Fruit fly (Drosophila melanogaster) whole organism, prepupa: Measurements from ENCODE around the gene CG10428.

Source experiments
- Blimp-1 ChIP-seq: fragments of 200-800 bp; sonication (Bioruptor generic); optimal IDR thresholded peaks from 3 replicates; lab custom pipeline; 2017; ENCODE audit warnings: missing biosample characterization, missing genetic modification characterization, mild to moderate bottlenecking, moderate library complexity, missing genetic modification reagents
- CG10631 ChIP-seq: fragments of 200-800 bp; sonication (Bioruptor generic); optimal IDR thresholded peaks from 2 replicates; lab custom pipeline; 2016; ENCODE audit warnings: missing biosample characterization, missing genetic modification characterization
- CG11762 ChIP-seq: fragments of 200-800 bp; sonication (Bioruptor generic); optimal IDR thresholded peaks from 3 replicates; lab custom pipeline; 2016; ENCODE audit warnings: missing biosample characterization, missing genetic modification characterization; ENCODE audit not compliant: insufficient read depth
- CG11902 ChIP-seq: fragments of 200-800 bp; sonication (Bioruptor generic); optimal IDR thresholded peaks from 3 replicates; lab custom pipeline; 2016; ENCODE audit warnings: missing biosample characterization, missing genetic modification characterization
- CG15336 ChIP-seq: fragments of 200-800 bp; sonication (Bioruptor generic); IDR thresholded peaks from 2 replicates; pipeline ENCODE4 v1.3.6; 2022; ENCODE audit warnings: missing biosample characterization, missing genetic modification characterization
- CG16779 ChIP-seq: fragments of 200-800 bp; sonication (Bioruptor generic); optimal IDR thresholded peaks from 3 replicates; lab custom pipeline; 2017; ENCODE audit warnings: missing biosample characterization, mild to moderate bottlenecking, missing genetic modification characterization
- CG3032 ChIP-seq: fragments of 200-800 bp; optimal IDR thresholded peaks from 2 replicates; lab custom pipeline; 2019; ENCODE audit warnings: missing biosample characterization, mild to moderate bottlenecking, missing genetic modification characterization, moderate library complexity
- CG32006 ChIP-seq: fragments of 200-800 bp; sonication (Bioruptor generic); optimal IDR thresholded peaks from 3 replicates; lab custom pipeline; 2017; ENCODE audit warnings: missing biosample characterization, mild to moderate bottlenecking, missing genetic modification characterization
- CG3919 ChIP-seq: fragments of 200-800 bp; sonication (Bioruptor generic); optimal IDR thresholded peaks from 3 replicates; lab custom pipeline; 2016; ENCODE audit warnings: missing biosample characterization, missing genetic modification characterization
- CG4318 ChIP-seq: fragments of 200-800 bp; sonication (Bioruptor generic); optimal IDR thresholded peaks from 3 replicates; lab custom pipeline; 2017; ENCODE audit warnings: missing biosample characterization, mild to moderate bottlenecking, missing genetic modification characterization
- CG6276 ChIP-seq: fragments of 200-800 bp; sonication (Bioruptor generic); optimal IDR thresholded peaks from 2 replicates; lab custom pipeline; 2017; ENCODE audit warnings: missing biosample characterization, mild to moderate bottlenecking, missing genetic modification characterization
- CG6792 ChIP-seq: fragments of 200-800 bp; sonication (Bioruptor generic); optimal IDR thresholded peaks from 3 replicates; lab custom pipeline; 2016; ENCODE audit warnings: missing biosample characterization, missing genetic modification characterization
- CG6808 ChIP-seq: fragments of 200-800 bp; sonication (Bioruptor generic); optimal IDR thresholded peaks from 3 replicates; lab custom pipeline; 2017; ENCODE audit warnings: missing biosample characterization, missing genetic modification characterization, mild to moderate bottlenecking, moderate library complexity, missing genetic modification reagents
- CG6854 ChIP-seq: fragments of 200-800 bp; sonication (Bioruptor generic); optimal IDR thresholded peaks from 2 replicates; lab custom pipeline; 2017; ENCODE audit warnings: missing biosample characterization, mild to moderate bottlenecking, missing genetic modification characterization
- CG7368 ChIP-seq: fragments of 200-800 bp; sonication (Bioruptor generic); optimal IDR thresholded peaks from 3 replicates; lab custom pipeline; 2016; ENCODE audit warnings: missing biosample characterization, missing genetic modification characterization
- CG8119 ChIP-seq: fragments of 200-800 bp; sonication (Bioruptor generic); IDR thresholded peaks from 3 replicates; pipeline ENCODE4 v1.3.6; 2022; ENCODE audit warnings: missing biosample characterization, missing genetic modification characterization
- CG8319 ChIP-seq: fragments of 200-800 bp; sonication (Bioruptor generic); optimal IDR thresholded peaks from 3 replicates; lab custom pipeline; 2016; ENCODE audit warnings: missing biosample characterization, missing genetic modification characterization
- CG8632 ChIP-seq: fragments of 200-800 bp; sonication (Bioruptor generic); optimal IDR thresholded peaks from 3 replicates; lab custom pipeline; 2016; ENCODE audit warnings: missing biosample characterization, missing genetic modification characterization
- CG9139 ChIP-seq: fragments of 200-800 bp; sonication (Bioruptor generic); optimal IDR thresholded peaks from 3 replicates; lab custom pipeline; 2017; ENCODE audit warnings: missing biosample characterization, mild to moderate bottlenecking, missing genetic modification characterization
- Eip75B ChIP-seq: fragments of 200-800 bp; sonication (Bioruptor generic); optimal IDR thresholded peaks from 3 replicates; lab custom pipeline; 2016; ENCODE audit warnings: missing biosample characterization, missing genetic modification characterization
- Eip78C ChIP-seq: fragments of 200-800 bp; sonication (Bioruptor generic); peaks from one replicate; lab custom pipeline; 2016; ENCODE audit warnings: missing biosample characterization, missing genetic modification characterization
- Ets96B ChIP-seq: fragments of 200-800 bp; optimal IDR thresholded peaks from 2 replicates; lab custom pipeline; 2019; ENCODE audit warnings: missing biosample characterization, mild to moderate bottlenecking, missing genetic modification characterization, moderate library complexity
- Hr39 ChIP-seq: fragments of 200-800 bp; sonication (Bioruptor generic); optimal IDR thresholded peaks from 2 replicates; lab custom pipeline; 2016; ENCODE audit warnings: missing biosample characterization, missing genetic modification characterization
- Hr4 ChIP-seq: fragments of 200-800 bp; sonication (Bioruptor generic); optimal IDR thresholded peaks from 3 replicates; lab custom pipeline; 2016; ENCODE audit warnings: missing biosample characterization, missing genetic modification characterization
- Met ChIP-seq: fragments of 200-800 bp; sonication (Bioruptor generic); optimal IDR thresholded peaks from 3 replicates; lab custom pipeline; 2016; ENCODE audit warnings: missing biosample characterization, missing genetic modification characterization
- OdsH ChIP-seq: fragments of 200-800 bp; sonication (Bioruptor generic); optimal IDR thresholded peaks from 3 replicates; lab custom pipeline; 2016; ENCODE audit warnings: missing biosample characterization, missing genetic modification characterization
- Sox102F ChIP-seq: fragments of 200-800 bp; sonication (Bioruptor generic); optimal IDR thresholded peaks from 2 replicates; lab custom pipeline; 2016; ENCODE audit warnings: missing biosample characterization, mild to moderate bottlenecking, missing genetic modification characterization
- Sox14 ChIP-seq: fragments of 200-800 bp; sonication (Bioruptor generic); optimal IDR thresholded peaks from 3 replicates; lab custom pipeline; 2016; ENCODE audit warnings: missing biosample characterization, missing genetic modification characterization
- achi ChIP-seq: fragments of 200-800 bp; sonication (Bioruptor generic); optimal IDR thresholded peaks from 3 replicates; lab custom pipeline; 2016; ENCODE audit warnings: missing biosample characterization, missing genetic modification characterization
- acj6 ChIP-seq: fragments of 200-800 bp; sonication (Bioruptor generic); optimal IDR thresholded peaks from 3 replicates; lab custom pipeline; 2016; ENCODE audit warnings: missing biosample characterization, missing genetic modification characterization
- cyc ChIP-seq: fragments of 200-800 bp; sonication (Bioruptor generic); optimal IDR thresholded peaks from 3 replicates; lab custom pipeline; 2016; ENCODE audit warnings: missing biosample characterization, missing genetic modification characterization
- dsx ChIP-seq: fragments of 200-800 bp; optimal IDR thresholded peaks from 3 replicates; lab custom pipeline; 2019; ENCODE audit warnings: missing biosample characterization, mild to moderate bottlenecking, missing genetic modification characterization, moderate library complexity; ENCODE audit not compliant: poor library complexity, severe bottlenecking
- eg ChIP-seq: fragments of 200-800 bp; sonication (Bioruptor generic); IDR thresholded peaks from 3 replicates; pipeline ENCODE4 v1.3.6; 2022; ENCODE audit warnings: missing biosample characterization, missing genetic modification characterization
- esn ChIP-seq: fragments of 200-800 bp; sonication (Bioruptor generic); optimal IDR thresholded peaks from 2 replicates; lab custom pipeline; 2016; ENCODE audit warnings: missing biosample characterization, mild to moderate bottlenecking, missing genetic modification characterization, moderate library complexity
- fd59A ChIP-seq: fragments of 200-800 bp; sonication (Bioruptor generic); optimal IDR thresholded peaks from 2 replicates; lab custom pipeline; 2017; ENCODE audit warnings: missing biosample characterization, mild to moderate bottlenecking, missing genetic modification characterization, missing genetic modification reagents
- fd85E ChIP-seq: fragments of 200-800 bp; sonication (Bioruptor generic); optimal IDR thresholded peaks from 3 replicates; lab custom pipeline; 2016; ENCODE audit warnings: missing biosample characterization, missing genetic modification characterization
- lz ChIP-seq: fragments of 200-800 bp; sonication (Bioruptor generic); optimal IDR thresholded peaks from 3 replicates; lab custom pipeline; 2016; ENCODE audit warnings: missing biosample characterization, missing genetic modification characterization
- net ChIP-seq: fragments of 200-800 bp; sonication (Bioruptor generic); optimal IDR thresholded peaks from 3 replicates; lab custom pipeline; 2016; ENCODE audit warnings: missing biosample characterization, missing genetic modification characterization
- pdm3 ChIP-seq: fragments of 200-800 bp; sonication (Bioruptor generic); optimal IDR thresholded peaks from 3 replicates; lab custom pipeline; 2016; ENCODE audit warnings: missing biosample characterization, missing genetic modification characterization
- salr ChIP-seq, 2 experiments: fragments of 200-800 bp; sonication (Bioruptor generic); optimal IDR thresholded peaks; 3 replicates each; lab custom pipeline; 2016 to 2018; ENCODE audit warnings: missing biosample characterization in 2 of 2, missing genetic modification characterization in 2 of 2, mild to moderate bottlenecking in 1 of 2
- spab ChIP-seq: fragments of 200-800 bp; sonication (Bioruptor generic); optimal IDR thresholded peaks from 2 replicates; lab custom pipeline; 2017; ENCODE audit warnings: missing biosample characterization, mild to moderate bottlenecking, missing genetic modification characterization, missing genetic modification reagents
- ss ChIP-seq, 2 experiments: fragments of 200-800 bp; sonication (Bioruptor generic); optimal IDR thresholded peaks; 2 replicates in 1 of 2; 3 replicates in 1 of 2; lab custom pipeline; 2017 to 2018; ENCODE audit warnings: mild to moderate bottlenecking in 2 of 2, missing biosample characterization in 2 of 2, missing genetic modification characterization in 2 of 2, moderate library complexity in 1 of 2
- topi ChIP-seq: fragments of 200-800 bp; sonication (Bioruptor generic); optimal IDR thresholded peaks from 3 replicates; lab custom pipeline; 2016; ENCODE audit warnings: missing biosample characterization, missing genetic modification characterization
- vri ChIP-seq: fragments of 200-800 bp; sonication (Bioruptor generic); optimal IDR thresholded peaks from 3 replicates; lab custom pipeline; 2016; ENCODE audit warnings: missing biosample characterization, mild to moderate bottlenecking, missing genetic modification characterization

Gene CG10428

DNA sequence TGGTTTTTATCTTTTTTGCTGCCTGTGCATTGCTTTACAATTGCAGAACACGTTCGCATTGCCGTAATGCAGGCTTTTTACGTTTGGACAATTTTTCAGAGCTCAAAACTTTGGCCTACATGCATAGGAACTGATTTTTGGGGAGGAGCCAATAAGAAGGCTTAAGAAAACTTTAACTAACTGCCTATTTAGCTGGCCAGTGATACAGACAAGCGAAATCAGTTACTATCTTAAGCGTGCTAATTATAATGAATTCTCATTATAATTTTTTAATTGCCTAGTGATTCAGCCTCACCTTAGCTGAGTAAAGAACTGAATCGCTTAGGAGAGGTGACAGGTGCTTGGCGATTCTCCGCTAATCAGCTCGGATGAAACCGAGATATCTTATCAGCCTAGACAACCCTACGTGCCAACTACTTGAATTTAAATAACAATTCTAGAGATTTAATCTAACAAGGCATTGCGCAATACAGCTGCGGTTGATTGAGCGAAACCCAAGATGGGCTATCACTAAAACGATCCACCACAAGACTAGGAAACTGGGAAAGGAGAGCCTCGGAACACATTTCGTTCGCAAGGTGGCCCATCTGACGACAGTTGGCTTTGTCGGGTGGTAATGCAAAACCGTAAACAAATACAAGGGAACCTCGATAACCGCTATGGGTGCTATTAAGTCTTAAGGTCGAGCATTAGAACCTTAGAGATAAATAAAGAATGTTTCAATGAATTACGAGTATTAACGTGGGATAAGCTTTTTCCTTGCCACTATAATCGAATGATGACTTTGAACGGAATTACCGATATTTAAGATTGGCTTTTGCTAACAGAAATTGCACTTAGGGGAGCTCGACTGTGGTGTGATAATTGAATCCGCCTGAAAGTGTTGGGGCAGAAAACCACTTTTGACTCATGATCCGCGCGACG is 36.8 kb downstream of the CG10428 start (continued):
- TF ChIP-seq CG9139 (GFP tag; lab: Kevin White, UChicago) (no peak), Hr39 (peak; percentile 35), CG10631 (no peak), OdsH (GFP tag; lab: Kevin White, UChicago) (peak; percentile 1), spab (GFP tag; lab: Kevin White, UChicago) (no peak), ss (GFP tag; optimal IDR thresholded peaks at IDR 0.05; lab: Kevin White, UChicago) (no peak), CG8632 (GFP tag; lab: Kevin White, UChicago) (no peak), pdm3 (GFP tag; lab: Kevin White, UChicago) (no peak), fd85E (no peak)

DNA sequence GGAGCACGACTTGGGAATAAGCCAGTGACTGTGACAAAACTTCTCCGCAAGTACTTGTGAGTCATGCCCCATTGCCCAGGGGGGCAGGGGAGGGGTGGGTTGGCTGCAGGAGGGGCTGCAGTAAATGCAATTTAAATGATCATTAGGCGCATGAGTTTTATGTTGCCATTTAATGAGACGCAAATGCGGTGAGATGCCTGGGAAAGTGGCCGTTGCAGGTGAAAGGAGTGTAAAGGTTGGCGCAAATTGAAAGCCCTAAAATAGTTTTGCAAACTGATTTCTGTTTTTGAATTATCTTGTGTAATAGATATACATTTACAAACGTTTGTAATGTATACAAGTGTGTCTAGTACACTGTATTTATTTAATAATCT is 37.4 kb downstream of the CG10428 start:
- TF ChIP-seq fd59A (no peak), cyc (no peak), CG8119 (GFP tag; lab: Robert Waterston, UW) (no peak), Sox102F (GFP tag; lab: Kevin White, UChicago) (no peak), acj6 (no peak), CG32006 (no peak), CG16779 (tag; lab: Kevin White, UChicago) (no peak), CG7368 (GFP tag; lab: Kevin White, UChicago) (no peak)

DNA sequence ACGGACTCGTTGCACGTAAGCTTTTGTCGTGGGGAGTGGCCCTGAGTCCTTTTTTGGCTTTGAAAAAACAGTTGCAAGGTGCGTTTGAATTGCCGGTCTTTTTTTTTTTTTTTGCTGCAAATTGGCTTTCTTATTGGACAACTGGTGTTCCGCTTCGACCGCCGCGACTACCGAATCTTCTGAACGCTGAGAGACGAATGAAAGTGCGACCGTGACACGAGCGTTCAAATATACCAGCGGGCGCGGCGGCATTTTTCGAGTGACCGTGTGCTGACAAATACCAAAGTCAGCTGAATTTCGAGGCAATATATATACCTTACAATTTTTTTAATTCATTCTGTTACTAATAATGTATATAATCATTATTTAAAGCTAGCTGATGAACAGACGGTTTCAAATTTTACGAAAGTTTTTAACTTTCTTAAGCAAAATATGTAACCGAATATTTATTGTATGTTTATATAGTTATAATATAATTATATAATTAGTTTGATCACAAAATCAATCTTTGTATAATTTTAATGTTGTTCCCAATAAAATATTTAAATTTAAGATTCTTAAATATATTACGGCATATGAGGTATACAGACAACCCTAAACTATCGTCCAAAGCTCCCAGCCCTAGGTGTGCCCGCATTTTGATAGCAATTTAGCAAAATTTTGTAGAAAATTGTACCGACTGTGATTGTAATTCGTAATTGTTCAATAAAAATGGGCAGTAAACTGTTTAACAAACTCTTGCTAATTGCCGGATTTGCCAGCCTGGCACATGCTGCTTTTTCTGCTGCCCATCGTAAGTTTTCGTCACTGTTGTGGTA is 38.6 kb downstream of the CG10428 start, which contains the start of the genes Swip-1 and EMC5:
TSS of gene Swip-1 (minus strand) at position 203 of the 818 bp plus-strand sequence.
TSS of gene EMC5 (plus strand) at position 630 of the 818 bp plus-strand sequence.
- TF ChIP-seq achi (GFP tag; lab: Kevin White, UChicago) (peak; percentile 20), Eip78C (peak; percentile 56), CG15336 (no peak), CG11902 (GFP tag; lab: Kevin White, UChicago) (peak; percentile 51), CG3919 (GFP tag; lab: Kevin White, UChicago) (peak; percentile 50), dsx (GFP tag; lab: Kevin White, UChicago) (peak; percentile 16), CG11762 (GFP tag; lab: Kevin White, UChicago) (no peak), esn (peak; percentile 61), CG6276 (GFP tag; lab: Kevin White, UChicago) (no peak), Hr4 (GFP tag; lab: Kevin White, UChicago) (peak; percentile 49), CG9139 (GFP tag; lab: Kevin White, UChicago) (no peak), CG6854 (GFP tag; lab: Kevin White, UChicago) (peak; percentile 44), Eip75B (GFP tag; lab: Kevin White, UChicago) (peak; percentile 18), Sox14 (GFP tag; lab: Kevin White, UChicago) (peak; percentile 10), CG3032 (tag; lab: Kevin White, UChicago) (peak; percentile 66), topi (GFP tag; lab: Kevin White, UChicago) (peak; percentile 17), CG4318 (GFP tag; lab: Kevin White, UChicago) (peak; percentile 33), acj6 (peak; percentile 35), Ets96B (tag; lab: Kevin White, UChicago) (peak; percentile 46), net (GFP tag; lab: Kevin White, UChicago) (peak; percentile 20), CG8119 (GFP tag; lab: Robert Waterston, UW) (0 out of 3 replicates have a peak, but pooled peaks have one; percentile 38), lz (GFP tag; lab: Kevin White, UChicago) (peak; percentile 26), salr (GFP tag; optimal IDR thresholded peaks at IDR 0.05; lab: Kevin White, UChicago) (peak in 1 of 2 experiments; percentile 58), spab (GFP tag; lab: Kevin White, UChicago) (no peak), CG6792 (GFP tag; lab: Kevin White, UChicago) (no peak), vri (GFP tag; lab: Kevin White, UChicago) (peak; percentile 27), Sox102F (GFP tag; lab: Kevin White, UChicago) (peak; percentile 38), Met (GFP tag; lab: Kevin White, UChicago) (peak; percentile 13), eg (GFP tag; lab: Robert Waterston, UW) (peak; percentile 19; the same call in 2 of the 3 replicates), CG6808 (GFP tag; lab: Kevin White, UChicago) (peak; percentile 35), pdm3 (GFP tag; lab: Kevin White, UChicago) (peak; percentile 2), CG8319 (no peak), CG32006 (peak; percentile 48), Blimp-1 (GFP tag; lab: Kevin White, UChicago) (no peak)
